Worm (Caenorhabditis elegans): Measurements from ENCODE around the gene ZC404.2.

DNA sequence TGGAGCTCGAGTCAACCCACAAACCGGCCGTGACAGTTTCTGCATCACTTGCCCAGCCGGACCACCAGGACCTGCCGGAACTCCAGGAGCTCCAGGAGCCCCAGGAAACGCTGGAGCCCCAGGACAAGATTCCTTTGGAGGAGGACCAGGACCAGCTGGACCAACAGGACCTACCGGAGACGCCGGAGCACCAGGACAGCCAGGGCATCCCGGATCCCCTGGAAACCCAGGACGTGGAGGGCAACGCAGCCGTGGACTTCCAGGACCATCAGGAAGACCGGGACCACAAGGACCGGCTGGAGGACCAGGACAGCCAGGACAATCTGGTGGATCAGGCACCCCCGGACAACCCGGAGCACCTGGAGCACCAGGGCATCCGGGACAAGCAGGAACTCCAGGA, 42.3 kb downstream of the ZC404.2 start:
- no peak for TF ChIP-seq lin-13 (GFP tag; optimal IDR thresholded peaks at IDR 0.05)
- no peak for TF ChIP-seq nhr-77 (tag; optimal IDR thresholded peaks at IDR 0.05)
- TF ChIP-seq lsy-2 (tag; optimal IDR thresholded peaks at IDR 0.05): no peak
- no peak for TF ChIP-seq fkh-4 (tag; optimal IDR thresholded peaks at IDR 0.05; ENCODE audit: borderline replicate concordance)
- TF ChIP-seq nhr-47 (tag; optimal IDR thresholded peaks at IDR 0.05): no peak
- no peak for TF ChIP-seq ama-1 (optimal IDR thresholded peaks at IDR 0.05)
- TF ChIP-seq lin-14 (GFP tag; optimal IDR thresholded peaks at IDR 0.05): no peak
- TF ChIP-seq sptf-1 (tag; optimal IDR thresholded peaks at IDR 0.05): no peak
